Fruit fly (Drosophila melanogaster): ENCODE results near the gene frc.

Gene frc

dm6 chr3L:17441602-17442001, 8.6 kb upstream of the frc start:
- TF ChIP-seq CG33017 (tag; optimal IDR thresholded peaks at IDR 0.05) (no peak), Clk (GFP tag; optimal IDR thresholded peaks at IDR 0.05) (no peak), CG7045 (GFP tag; optimal IDR thresholded peaks at IDR 0.05) (no peak), CG11617 (GFP tag; optimal IDR thresholded peaks at IDR 0.05) (no peak), CG14711 (tag; optimal IDR thresholded peaks at IDR 0.05) (no peak), ovo (GFP tag; optimal IDR thresholded peaks at IDR 0.05) (no peak), tj (GFP tag; optimal IDR thresholded peaks at IDR 0.05) (no peak), CG7101 (tag; optimal IDR thresholded peaks at IDR 0.05) (no peak), toe (GFP tag; optimal IDR thresholded peaks at IDR 0.05) (no peak), Hr96 (GFP tag; optimal IDR thresholded peaks at IDR 0.05) (no peak), cic (GFP tag; optimal IDR thresholded peaks at IDR 0.05) (no peak), CG1620 (GFP tag; optimal IDR thresholded peaks at IDR 0.05) (no peak), pad (GFP tag; optimal IDR thresholded peaks at IDR 0.05) (no peak), CG5204 (GFP tag; optimal IDR thresholded peaks at IDR 0.05) (no peak)

DNA sequence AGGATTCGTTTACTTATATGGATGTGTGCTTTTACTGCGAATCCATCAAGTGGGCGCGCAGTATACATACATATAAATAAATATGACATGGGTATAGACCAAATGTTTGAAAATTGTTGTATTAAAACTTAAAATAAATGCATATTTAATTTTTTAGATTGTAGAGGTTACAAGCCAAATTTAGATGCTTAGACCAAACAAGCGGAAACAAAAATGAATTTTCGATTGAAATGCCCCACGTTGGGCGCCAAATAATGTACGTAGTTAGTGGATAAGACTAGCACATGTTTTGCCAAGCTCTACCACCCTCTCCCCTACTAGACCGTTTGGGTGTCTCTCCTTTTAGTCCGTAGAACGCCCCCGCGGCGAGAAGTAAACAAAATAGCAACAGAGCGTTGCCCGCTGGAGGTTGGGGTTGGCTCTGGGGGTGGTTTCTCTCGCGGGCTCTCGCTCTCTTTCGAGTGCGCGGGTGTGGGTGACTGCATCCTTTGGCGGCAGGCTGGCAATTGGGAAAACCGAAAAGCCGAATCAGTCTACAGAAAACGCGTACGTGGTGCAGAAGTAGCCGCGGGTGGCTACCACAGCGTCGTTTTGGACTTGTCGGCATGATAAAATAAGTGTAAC, 6.0 kb upstream of the frc start, which contains the start of gene CG18265:
Gene CG18265 (plus strand): TSS at position 530 of the 624 bp plus-strand sequence.
- TF ChIP-seq CG12768 (GFP tag; optimal IDR thresholded peaks at IDR 0.05) (no peak), ovo (GFP tag; optimal IDR thresholded peaks at IDR 0.05) (no peak), CG7101 (tag; optimal IDR thresholded peaks at IDR 0.05) (no peak), cic (GFP tag; optimal IDR thresholded peaks at IDR 0.05) (no peak), CG11617 (GFP tag; optimal IDR thresholded peaks at IDR 0.05) (no peak), kay (GFP tag; ENCODE audit: borderline replicate concordance) (no peak), Hr96 (GFP tag; optimal IDR thresholded peaks at IDR 0.05) (no peak), tj (GFP tag; optimal IDR thresholded peaks at IDR 0.05) (no peak), Clk (GFP tag; optimal IDR thresholded peaks at IDR 0.05) (no peak), Mnt (GFP tag; optimal IDR thresholded peaks at IDR 0.05) (no peak), pad (GFP tag; optimal IDR thresholded peaks at IDR 0.05) (no peak), cnc (optimal IDR thresholded peaks at IDR 0.05) (no peak), Crg-1 (GFP tag; optimal IDR thresholded peaks at IDR 0.05) (no peak), CG14711 (tag; optimal IDR thresholded peaks at IDR 0.05) (no peak), CG1620 (GFP tag; optimal IDR thresholded peaks at IDR 0.05) (no peak)

dm6 chr3L:17436331-17436730, 3.3 kb upstream of the frc start, which contains the start of gene CG12229:
CG12229 (minus strand) TSS chr3L:17436431.
- TF ChIP-seq CG1620 (GFP tag; optimal IDR thresholded peaks at IDR 0.05) (no peak), toe (GFP tag; optimal IDR thresholded peaks at IDR 0.05) (no peak), CG33017 (tag; optimal IDR thresholded peaks at IDR 0.05) (no peak), CG7045 (GFP tag; optimal IDR thresholded peaks at IDR 0.05) (no peak), cic (GFP tag; optimal IDR thresholded peaks at IDR 0.05) (no peak), CG12768 (GFP tag; optimal IDR thresholded peaks at IDR 0.05) (no peak), ovo (GFP tag; optimal IDR thresholded peaks at IDR 0.05) (no peak), CG5204 (GFP tag; optimal IDR thresholded peaks at IDR 0.05) (no peak), Crg-1 (GFP tag; optimal IDR thresholded peaks at IDR 0.05) (no peak), Clk (GFP tag; optimal IDR thresholded peaks at IDR 0.05) (no peak), cnc (optimal IDR thresholded peaks at IDR 0.05) (no peak), CG11617 (GFP tag; optimal IDR thresholded peaks at IDR 0.05) (no peak), Mnt (GFP tag; optimal IDR thresholded peaks at IDR 0.05) (no peak), CG14711 (tag; optimal IDR thresholded peaks at IDR 0.05) (no peak)

dm6 chr3L:17433555-17433954, 565 bp upstream of the frc start, which contains the start of the genes Coq4 and CG32176:
Coq4 (minus strand) TSS chr3L:17433621.
CG32176 (plus strand) TSS chr3L:17433868.
- TF ChIP-seq Hr96 (GFP tag; optimal IDR thresholded peaks at IDR 0.05) (peak; percentile 96), CG1620 (GFP tag; optimal IDR thresholded peaks at IDR 0.05) (peak; percentile 98), CG5204 (GFP tag; optimal IDR thresholded peaks at IDR 0.05) (peak; percentile 98), cic (GFP tag; optimal IDR thresholded peaks at IDR 0.05) (peak; percentile 17), CG7045 (GFP tag; optimal IDR thresholded peaks at IDR 0.05) (peak; percentile 96), CG7101 (tag; optimal IDR thresholded peaks at IDR 0.05) (peak; percentile 96), Clk (GFP tag; optimal IDR thresholded peaks at IDR 0.05) (peak; percentile 90), CG12768 (GFP tag; optimal IDR thresholded peaks at IDR 0.05) (peak; percentile 93), CG33017 (tag; optimal IDR thresholded peaks at IDR 0.05) (peak; percentile 93), CG14711 (tag; optimal IDR thresholded peaks at IDR 0.05) (peak; percentile 88), Mnt (GFP tag; optimal IDR thresholded peaks at IDR 0.05) (peak; percentile 90), tj (GFP tag; optimal IDR thresholded peaks at IDR 0.05) (peak; percentile 82), bab1 (GFP tag; optimal IDR thresholded peaks at IDR 0.05) (peak; percentile 97), ovo (GFP tag; optimal IDR thresholded peaks at IDR 0.05) (peak; percentile 90), cnc (optimal IDR thresholded peaks at IDR 0.05) (no peak), toe (GFP tag; optimal IDR thresholded peaks at IDR 0.05) (peak; percentile 98), pad (GFP tag; optimal IDR thresholded peaks at IDR 0.05) (peak; percentile 81), CG11617 (GFP tag; optimal IDR thresholded peaks at IDR 0.05) (peak; percentile 94), kay (GFP tag; ENCODE audit: borderline replicate concordance) (peak; percentile 98), Crg-1 (GFP tag; optimal IDR thresholded peaks at IDR 0.05) (peak; percentile 96)

dm6 chr3L:17430957-17431585, 1.9 kb downstream of the frc start:
- TF ChIP-seq CG1620 (GFP tag; optimal IDR thresholded peaks at IDR 0.05) (no peak), CG11617 (GFP tag; optimal IDR thresholded peaks at IDR 0.05) (peak; percentile 17), CG7101 (tag; optimal IDR thresholded peaks at IDR 0.05) (peak; percentile 51), ovo (GFP tag; optimal IDR thresholded peaks at IDR 0.05) (no peak), cnc (optimal IDR thresholded peaks at IDR 0.05) (peak in 1 of 2 experiments; percentile 26), Crg-1 (GFP tag; optimal IDR thresholded peaks at IDR 0.05) (no peak), Clk (GFP tag; optimal IDR thresholded peaks at IDR 0.05) (peak; percentile 15), Hr96 (GFP tag; optimal IDR thresholded peaks at IDR 0.05) (no peak), CG7045 (GFP tag; optimal IDR thresholded peaks at IDR 0.05) (peak; percentile 40), kay (GFP tag; ENCODE audit: borderline replicate concordance) (no peak), CG33017 (tag; optimal IDR thresholded peaks at IDR 0.05) (peak; percentile 52), toe (GFP tag; optimal IDR thresholded peaks at IDR 0.05) (no peak), CG12768 (GFP tag; optimal IDR thresholded peaks at IDR 0.05) (peak; percentile 9), Mnt (GFP tag; optimal IDR thresholded peaks at IDR 0.05) (peak; percentile 66), cic (GFP tag; optimal IDR thresholded peaks at IDR 0.05) (peak; percentile 84), bab1 (GFP tag; optimal IDR thresholded peaks at IDR 0.05) (no peak), CG5204 (GFP tag; optimal IDR thresholded peaks at IDR 0.05) (no peak), pad (GFP tag; optimal IDR thresholded peaks at IDR 0.05) (peak; percentile 22), tj (GFP tag; optimal IDR thresholded peaks at IDR 0.05) (peak; percentile 13), CG14711 (tag; optimal IDR thresholded peaks at IDR 0.05) (peak; percentile 24)
